Worm (Caenorhabditis elegans): ENCODE results near the gene fbxc-34.

fbxc-34 gene

DNA sequence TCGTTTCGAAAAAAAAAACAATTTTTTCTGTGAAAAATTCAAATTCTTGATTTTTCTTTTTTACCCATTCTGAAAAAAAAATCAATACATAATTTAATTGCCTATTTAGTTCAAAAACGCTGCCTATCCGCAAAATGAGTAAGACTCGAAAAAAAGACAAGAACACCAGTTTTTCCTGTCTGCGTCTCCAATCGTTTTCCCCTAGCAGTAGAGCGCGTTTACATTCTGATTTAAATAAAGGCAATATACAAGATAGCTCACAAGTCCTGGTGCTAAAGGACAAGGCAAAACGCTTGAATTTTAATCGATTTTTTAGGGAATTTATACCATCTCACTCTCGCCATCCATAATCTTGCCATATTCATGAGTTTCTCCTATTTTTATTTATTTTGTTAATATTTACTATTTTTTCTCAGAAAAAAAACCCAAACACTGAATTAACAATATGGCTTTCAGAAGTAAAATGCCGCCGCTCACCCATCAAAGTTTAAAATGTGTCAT, 17.7 kb upstream of the fbxc-34 start, which contains the start of gene fbxc-33:
TSS of gene fbxc-33 (plus strand) at position 451 of the 501 bp plus-strand sequence.
- TF ChIP-seq tra-4 (tag; optimal IDR thresholded peaks at IDR 0.05) (no peak), flt-1 (GFP tag; IDR thresholded peaks at IDR 0.05) (no peak), hnd-1 (tag; optimal IDR thresholded peaks at IDR 0.05) (no peak)

DNA sequence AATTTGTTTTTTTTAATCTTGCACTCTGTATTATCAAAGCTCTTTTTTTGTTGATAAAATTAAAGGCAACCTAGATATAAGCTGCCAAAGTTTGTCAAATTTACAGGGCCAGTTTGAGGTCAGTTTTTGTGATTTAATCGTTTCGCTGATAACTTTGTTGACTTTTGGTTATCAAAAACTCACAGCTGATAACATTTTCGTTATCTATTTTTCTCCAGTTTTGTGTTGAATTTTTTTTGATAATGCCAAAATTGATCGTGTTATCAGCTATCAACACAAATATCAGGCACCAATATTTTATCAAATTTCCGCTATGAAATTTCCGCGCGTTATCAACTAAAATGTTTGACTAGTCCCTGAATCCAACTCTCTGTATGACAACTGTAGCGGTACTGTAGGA, 15.8 kb upstream of the fbxc-34 start:
- no peak for TF ChIP-seq hmg-4 (GFP tag; optimal IDR thresholded peaks at IDR 0.05)
- no peak for TF ChIP-seq hmbx-1 (tag; optimal IDR thresholded peaks at IDR 0.05)
- TF ChIP-seq hnd-1 (tag; optimal IDR thresholded peaks at IDR 0.05): no peak
- no peak for TF ChIP-seq tra-4 (tag; optimal IDR thresholded peaks at IDR 0.05)
- TF ChIP-seq ets-7 (tag; optimal IDR thresholded peaks at IDR 0.05): no peak
- no peak for TF ChIP-seq ama-1 (optimal IDR thresholded peaks at IDR 0.05)
- no peak for TF ChIP-seq tbx-11 (GFP tag; IDR thresholded peaks at IDR 0.05)
- TF ChIP-seq F13C5.2 (tag; optimal IDR thresholded peaks at IDR 0.05): no peak
- no peak for TF ChIP-seq sea-1 (GFP tag; conservative IDR thresholded peaks at IDR 0.05)
- no peak for TF ChIP-seq tbx-37 (GFP tag; conservative IDR thresholded peaks at IDR 0.05)
- TF ChIP-seq pes-1 (GFP tag; IDR thresholded peaks at IDR 0.05): no peak
- TF ChIP-seq ceh-13 (GFP tag; optimal IDR thresholded peaks at IDR 0.05): no peak
- no peak for TF ChIP-seq aly-1 (tag; optimal IDR thresholded peaks at IDR 0.05)

DNA sequence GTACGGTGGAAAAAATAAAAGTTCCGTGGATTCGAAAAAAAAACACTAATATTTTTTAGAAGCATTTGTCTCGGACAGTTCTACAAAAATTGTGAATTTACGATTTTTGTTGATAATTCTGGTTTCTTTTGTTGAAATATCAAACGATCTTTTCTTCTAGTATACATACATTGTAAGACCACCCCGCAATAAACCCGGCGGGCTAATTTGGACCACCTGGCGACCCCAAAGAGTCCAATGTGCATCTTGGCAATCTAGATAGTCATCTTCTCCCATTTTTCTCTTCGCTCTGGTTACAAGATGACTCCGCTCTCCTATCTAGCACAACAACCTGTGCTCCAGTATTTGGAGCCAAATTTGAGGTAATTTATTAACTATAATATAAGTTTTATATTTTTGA, 15.2 kb upstream of the fbxc-34 start, which contains the start of gene fbxc-29:
TSS of gene fbxc-29 (plus strand) at position 301 of the 400 bp plus-strand sequence.
- TF ChIP-seq hnd-1 (tag; optimal IDR thresholded peaks at IDR 0.05) (no peak), hmbx-1 (tag; optimal IDR thresholded peaks at IDR 0.05) (no peak), aly-1 (tag; optimal IDR thresholded peaks at IDR 0.05) (no peak), sea-1 (GFP tag; conservative IDR thresholded peaks at IDR 0.05) (no peak), F13C5.2 (tag; optimal IDR thresholded peaks at IDR 0.05) (no peak), ceh-13 (GFP tag; optimal IDR thresholded peaks at IDR 0.05) (no peak), pes-1 (GFP tag; IDR thresholded peaks at IDR 0.05) (no peak), scrt-1 (GFP tag; IDR thresholded peaks at IDR 0.05) (no peak), ets-7 (tag; optimal IDR thresholded peaks at IDR 0.05) (no peak), tbx-37 (GFP tag; conservative IDR thresholded peaks at IDR 0.05) (no peak), flt-1 (GFP tag; IDR thresholded peaks at IDR 0.05) (no peak), hmg-4 (GFP tag; optimal IDR thresholded peaks at IDR 0.05) (no peak)

DNA sequence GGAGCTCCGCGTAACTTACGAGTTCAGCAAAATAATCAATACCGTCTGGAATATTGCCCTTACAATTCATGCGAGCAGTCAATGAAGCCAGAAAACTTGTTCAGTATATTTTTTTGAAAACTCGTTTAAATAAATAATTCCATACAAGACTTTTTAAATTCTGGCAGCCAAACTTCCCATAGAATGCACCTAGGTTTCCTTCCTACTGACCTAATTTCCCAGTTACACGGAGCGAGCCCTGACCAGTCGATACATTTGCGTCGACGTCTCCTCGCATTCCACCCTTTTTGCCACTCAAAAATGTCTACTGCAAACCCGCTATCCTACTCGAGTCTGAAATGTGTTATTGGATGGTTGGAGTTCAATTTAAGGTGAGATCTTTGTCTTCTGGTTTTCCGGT, 13.6 kb upstream of the fbxc-34 start, which contains the start of gene fbxc-30:
TSS of gene fbxc-30 (plus strand) at position 301 of the 400 bp plus-strand sequence.
- TF ChIP-seq sea-1 (GFP tag; conservative IDR thresholded peaks at IDR 0.05) (no peak), ceh-13 (GFP tag; optimal IDR thresholded peaks at IDR 0.05) (no peak), tbx-37 (GFP tag; conservative IDR thresholded peaks at IDR 0.05) (no peak), tra-4 (tag; optimal IDR thresholded peaks at IDR 0.05) (no peak), hmbx-1 (tag; optimal IDR thresholded peaks at IDR 0.05) (no peak), tbx-11 (GFP tag; IDR thresholded peaks at IDR 0.05) (no peak), ets-7 (tag; optimal IDR thresholded peaks at IDR 0.05) (no peak), pes-1 (GFP tag; IDR thresholded peaks at IDR 0.05) (no peak), hmg-4 (GFP tag; optimal IDR thresholded peaks at IDR 0.05) (no peak), aly-1 (tag; optimal IDR thresholded peaks at IDR 0.05) (no peak), scrt-1 (GFP tag; IDR thresholded peaks at IDR 0.05) (no peak), flt-1 (GFP tag; IDR thresholded peaks at IDR 0.05) (no peak), ama-1 (optimal IDR thresholded peaks at IDR 0.05) (no peak), B0310.2 (tag; optimal IDR thresholded peaks at IDR 0.05) (no peak), F13C5.2 (tag; optimal IDR thresholded peaks at IDR 0.05) (no peak), ceh-36 (tag; optimal IDR thresholded peaks at IDR 0.05) (no peak), hnd-1 (tag; optimal IDR thresholded peaks at IDR 0.05) (no peak)

DNA sequence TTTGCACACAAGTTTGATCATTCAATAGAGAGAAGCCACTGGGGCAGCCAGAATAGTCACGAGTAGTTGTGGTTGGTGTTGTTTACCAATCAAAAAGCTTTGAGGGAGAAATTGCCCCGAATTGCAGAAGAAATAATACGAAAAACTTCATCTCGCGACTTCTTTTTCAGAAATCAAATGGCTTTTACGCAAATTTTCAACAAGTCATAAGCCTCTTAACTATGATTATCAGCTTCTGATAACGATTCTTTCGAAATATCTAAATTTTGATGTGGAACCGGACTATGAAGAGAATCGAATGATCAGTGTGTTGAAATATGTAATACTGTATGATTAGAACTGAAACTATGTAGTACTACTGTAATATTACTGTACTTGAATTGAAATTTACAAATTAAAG, 10.6 kb upstream of the fbxc-34 start:
- TF ChIP-seq aly-1 (tag; optimal IDR thresholded peaks at IDR 0.05) (no peak), sea-1 (GFP tag; conservative IDR thresholded peaks at IDR 0.05) (no peak), pes-1 (GFP tag; IDR thresholded peaks at IDR 0.05) (no peak), tbx-11 (GFP tag; IDR thresholded peaks at IDR 0.05) (no peak), hmbx-1 (tag; optimal IDR thresholded peaks at IDR 0.05) (no peak)

DNA sequence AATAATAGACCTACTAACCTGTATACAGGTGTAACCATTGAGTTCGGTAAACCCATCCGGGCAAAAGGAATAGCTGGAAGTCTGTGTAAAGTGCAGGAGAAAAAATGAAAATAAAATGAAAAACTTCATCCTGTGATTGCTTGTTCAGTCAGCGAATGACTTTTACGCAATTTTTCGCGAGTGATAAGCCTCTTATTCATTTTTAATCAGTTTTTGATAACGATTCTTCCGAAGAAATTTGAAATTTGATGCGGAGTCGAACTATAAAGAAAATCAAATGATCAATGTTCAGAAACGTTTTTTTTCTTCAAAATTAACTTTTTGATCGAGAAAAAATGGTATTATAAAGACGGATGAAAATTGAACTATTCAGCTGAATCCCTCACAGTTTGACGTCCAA, 8.2 kb upstream of the fbxc-34 start:
- TF ChIP-seq tbx-37 (GFP tag; conservative IDR thresholded peaks at IDR 0.05) (no peak), aly-1 (tag; optimal IDR thresholded peaks at IDR 0.05) (no peak), hnd-1 (tag; optimal IDR thresholded peaks at IDR 0.05) (no peak), flt-1 (GFP tag; IDR thresholded peaks at IDR 0.05) (no peak), tra-4 (tag; optimal IDR thresholded peaks at IDR 0.05) (no peak), ama-1 (optimal IDR thresholded peaks at IDR 0.05) (no peak), ceh-13 (GFP tag; optimal IDR thresholded peaks at IDR 0.05) (no peak), ceh-36 (tag; optimal IDR thresholded peaks at IDR 0.05) (no peak), hmg-4 (GFP tag; optimal IDR thresholded peaks at IDR 0.05) (no peak), ets-7 (tag; optimal IDR thresholded peaks at IDR 0.05) (no peak), scrt-1 (GFP tag; IDR thresholded peaks at IDR 0.05) (no peak), tbx-11 (GFP tag; IDR thresholded peaks at IDR 0.05) (no peak), F13C5.2 (tag; optimal IDR thresholded peaks at IDR 0.05) (no peak), hmbx-1 (tag; optimal IDR thresholded peaks at IDR 0.05) (no peak), B0310.2 (tag; optimal IDR thresholded peaks at IDR 0.05) (no peak), pes-1 (GFP tag; IDR thresholded peaks at IDR 0.05) (no peak), sea-1 (GFP tag; conservative IDR thresholded peaks at IDR 0.05) (no peak)

DNA sequence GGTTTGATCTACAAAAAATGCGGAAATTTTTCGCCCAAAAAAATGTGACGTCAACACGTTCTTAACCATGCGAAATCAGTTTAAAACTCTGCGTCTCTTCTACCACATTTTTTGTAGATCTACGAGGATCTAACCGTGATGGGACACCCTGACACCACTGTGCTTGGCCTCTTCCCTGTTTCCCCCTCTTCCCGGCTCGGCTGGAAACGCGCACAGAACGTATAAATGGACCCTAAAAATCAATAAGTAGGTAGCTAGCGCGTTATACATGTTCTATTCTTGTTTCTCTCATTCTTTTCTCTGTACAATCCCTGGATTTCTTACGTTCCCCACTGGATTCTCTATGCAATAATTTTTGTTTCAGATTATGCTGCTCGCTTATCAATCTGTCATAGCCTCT, 7.5 kb upstream of the fbxc-34 start, which contains the start of gene fbxc-28:
TSS of gene fbxc-28 (plus strand) at position 301 of the 400 bp plus-strand sequence.
- no peak for TF ChIP-seq ets-7 (tag; optimal IDR thresholded peaks at IDR 0.05)
- no peak for TF ChIP-seq tbx-37 (GFP tag; conservative IDR thresholded peaks at IDR 0.05)
- no peak for TF ChIP-seq hmg-4 (GFP tag; optimal IDR thresholded peaks at IDR 0.05)
- TF ChIP-seq pes-1 (GFP tag; IDR thresholded peaks at IDR 0.05): no peak
- no peak for TF ChIP-seq hmbx-1 (tag; optimal IDR thresholded peaks at IDR 0.05)
- no peak for TF ChIP-seq hnd-1 (tag; optimal IDR thresholded peaks at IDR 0.05)
- no peak for TF ChIP-seq flt-1 (GFP tag; IDR thresholded peaks at IDR 0.05)
- no peak for TF ChIP-seq ceh-36 (tag; optimal IDR thresholded peaks at IDR 0.05)
- TF ChIP-seq ceh-13 (GFP tag; optimal IDR thresholded peaks at IDR 0.05): no peak
- TF ChIP-seq ama-1 (optimal IDR thresholded peaks at IDR 0.05): no peak
